Worm (Caenorhabditis elegans) whole organism, midembryonic: ENCODE data around the gene mrpl-44.

Experiments
- T22C8.4 ChIP-seq: fragments of 200-800 bp; sonication (Bioruptor generic); IDR thresholded peaks from 2 replicates; pipeline ENCODE4 v1.3.6; 2022; ENCODE audit warnings: missing genetic modification characterization, missing compliant biosample characterization
- cog-1 ChIP-seq: sonication (generic microtip); optimal IDR thresholded peaks from 2 replicates; lab custom pipeline; 2016; ENCODE audit warnings: missing genetic modification characterization, missing compliant biosample characterization
- flt-1 ChIP-seq: fragments of 200-800 bp; sonication (Bioruptor generic); IDR thresholded peaks from 2 replicates; pipeline ENCODE4 v1.3.6; 2022; ENCODE audit warnings: missing genetic modification characterization, missing compliant biosample characterization
- klf-2 ChIP-seq: fragments of 200-800 bp; sonication (Bioruptor generic); conservative IDR thresholded peaks from 2 replicates; pipeline ENCODE4 v1.3.6; 2022; ENCODE audit warnings: missing genetic modification reagents, missing genetic modification characterization, missing compliant biosample characterization
- med-1 ChIP-seq: sonication (generic microtip); optimal IDR thresholded peaks from 2 replicates; lab custom pipeline; 2017; ENCODE audit warnings: missing genetic modification characterization, mild to moderate bottlenecking, missing compliant biosample characterization, antibody characterized with exemption, missing genetic modification reagents; ENCODE audit not compliant: insufficient read depth
- ref-1 ChIP-seq: fragments of 200-800 bp; sonication (Bioruptor generic); conservative IDR thresholded peaks from 2 replicates; pipeline ENCODE4 v1.3.6; 2022; ENCODE audit warnings: missing genetic modification reagents, missing genetic modification characterization, missing compliant biosample characterization
- tab-1 ChIP-seq: fragments of 200-800 bp; sonication (Bioruptor generic); IDR thresholded peaks from 2 replicates; pipeline ENCODE4 v1.3.6; 2022; ENCODE audit warnings: missing genetic modification characterization, missing compliant biosample characterization
- ztf-23 ChIP-seq: fragments of 200-800 bp; sonication (Bioruptor generic); IDR thresholded peaks from 2 replicates; pipeline ENCODE4 v1.3.6; 2022; ENCODE audit warnings: missing genetic modification reagents, missing genetic modification characterization, missing compliant biosample characterization
- ztf-29 ChIP-seq: fragments of 200-800 bp; sonication (Bioruptor generic); IDR thresholded peaks from 2 replicates; pipeline ENCODE4 v1.3.6; 2022; ENCODE audit warnings: missing genetic modification reagents, missing genetic modification characterization, missing compliant biosample characterization

The mrpl-44 gene

DNA sequence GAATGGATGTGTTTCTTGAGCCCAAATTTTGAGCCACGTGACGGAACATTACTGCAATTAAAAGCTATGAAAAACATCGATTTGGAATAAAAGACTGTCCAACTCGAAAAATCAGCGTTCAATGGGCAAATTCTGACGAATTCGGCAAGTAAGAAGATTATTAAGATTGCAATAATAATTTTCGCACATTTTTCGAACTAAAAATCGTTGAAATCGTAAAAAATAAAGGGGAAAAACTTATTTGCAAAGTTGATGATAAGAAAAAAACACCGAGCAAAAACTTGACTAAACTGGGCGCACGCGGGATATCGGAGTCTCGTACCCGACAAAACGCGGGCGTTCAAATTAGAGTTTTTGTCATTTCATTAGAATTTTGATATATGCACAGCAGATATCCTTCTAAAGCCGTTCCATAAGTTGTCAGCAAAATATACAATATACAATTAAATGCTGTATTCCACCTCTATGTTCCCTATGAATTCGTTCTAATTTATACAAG, at the start of gene mrpl-44, which contains the start of gene mccc-2:
Gene mrpl-44 (minus strand): TSS at position 51 of the 499 bp plus-strand sequence.
Gene mccc-2 (minus strand): TSS at position 51 of the 499 bp plus-strand sequence.
- TF ChIP-seq klf-2 (GFP tag; lab: Robert Waterston, UW): no peak
- no peak for TF ChIP-seq ref-1 (GFP tag; lab: Robert Waterston, UW)
- no peak for TF ChIP-seq cog-1 (tag; lab: Kevin White, UChicago)

DNA sequence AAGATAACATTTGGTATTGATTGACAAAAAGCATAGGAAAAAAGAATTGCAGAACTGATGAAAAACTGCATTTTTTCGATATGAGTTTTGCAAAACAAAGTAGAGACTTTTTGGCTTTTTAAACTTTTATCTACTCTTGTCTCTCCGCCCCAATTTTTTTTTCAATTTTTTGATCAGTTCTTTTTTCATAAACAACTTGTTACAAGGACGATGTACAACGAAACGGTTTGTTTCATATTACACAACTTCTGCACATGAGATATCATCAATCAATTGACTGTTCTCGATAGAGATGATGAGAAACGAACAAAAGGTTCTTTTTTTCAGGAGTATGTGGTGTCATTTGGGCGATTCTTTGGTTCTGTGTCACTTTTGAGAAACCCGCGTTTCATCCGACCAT, 49.4 kb upstream of the mrpl-44 start, which contains the start of gene ZK512.7:
Gene ZK512.7 (minus strand): TSS at position 101 of the 400 bp plus-strand sequence.
- TF ChIP-seq med-1 (GFP tag; lab: Kevin White, UChicago) (no peak), klf-2 (GFP tag; lab: Robert Waterston, UW) (no peak), tab-1 (no peak), cog-1 (tag; lab: Kevin White, UChicago) (no peak), ztf-23 (GFP tag; lab: Robert Waterston, UW) (no peak), T22C8.4 (GFP tag; lab: Robert Waterston, UW) (no peak), ref-1 (GFP tag; lab: Robert Waterston, UW) (no peak), ztf-29 (GFP tag; lab: Robert Waterston, UW) (no peak), flt-1 (GFP tag; lab: Robert Waterston, UW) (no peak)

DNA sequence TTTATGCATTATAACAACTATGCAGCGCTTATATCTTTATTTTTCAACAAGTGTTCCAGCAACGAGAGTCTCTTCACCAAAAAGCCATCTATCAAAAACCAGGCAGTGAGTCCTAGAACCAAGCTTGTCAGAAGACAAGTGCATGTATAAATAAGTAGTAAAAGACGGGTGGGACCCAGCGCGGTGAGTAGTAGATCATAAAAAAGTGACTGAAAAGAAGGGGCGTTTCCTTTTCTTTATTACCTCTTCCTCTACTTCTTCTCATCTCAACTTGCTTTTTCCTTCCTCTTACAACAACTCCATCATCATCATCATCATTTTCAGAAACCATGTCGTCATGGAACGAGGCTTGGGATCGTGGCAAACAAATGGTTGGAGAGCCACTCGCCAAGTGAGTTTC, 47.4 kb upstream of the mrpl-44 start, which contains the start of gene eat-4:
Gene eat-4 (plus strand): TSS at position 301 of the 400 bp plus-strand sequence.
- no peak for TF ChIP-seq ztf-23 (GFP tag; lab: Robert Waterston, UW)
- no peak for TF ChIP-seq T22C8.4 (GFP tag; lab: Robert Waterston, UW)
- no peak for TF ChIP-seq med-1 (GFP tag; lab: Kevin White, UChicago)
- TF ChIP-seq ref-1 (GFP tag; lab: Robert Waterston, UW): no peak

DNA sequence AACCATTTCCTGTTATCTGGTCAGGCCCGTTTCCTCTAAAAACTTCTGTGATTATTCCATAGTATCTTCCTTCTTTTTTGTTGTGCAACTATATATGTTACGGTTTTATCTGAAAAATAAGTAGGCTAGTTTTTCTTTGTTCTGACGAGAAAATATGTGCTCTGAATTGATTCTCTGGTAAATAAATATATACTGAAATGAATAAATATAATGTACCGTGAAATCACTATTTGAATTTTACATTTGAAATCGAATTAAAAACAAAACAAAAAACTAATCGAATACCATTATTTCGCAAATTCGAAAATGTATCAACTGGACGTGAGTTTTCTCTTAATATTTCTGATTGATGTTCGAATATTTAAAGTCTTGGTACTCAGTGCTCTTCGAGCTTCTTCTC, 41.4 kb upstream of the mrpl-44 start, which contains the start of gene ZK512.10:
Gene ZK512.10 (plus strand): TSS at position 301 of the 400 bp plus-strand sequence.
- TF ChIP-seq flt-1 (GFP tag; lab: Robert Waterston, UW): no peak
- TF ChIP-seq T22C8.4 (GFP tag; lab: Robert Waterston, UW): no peak

DNA sequence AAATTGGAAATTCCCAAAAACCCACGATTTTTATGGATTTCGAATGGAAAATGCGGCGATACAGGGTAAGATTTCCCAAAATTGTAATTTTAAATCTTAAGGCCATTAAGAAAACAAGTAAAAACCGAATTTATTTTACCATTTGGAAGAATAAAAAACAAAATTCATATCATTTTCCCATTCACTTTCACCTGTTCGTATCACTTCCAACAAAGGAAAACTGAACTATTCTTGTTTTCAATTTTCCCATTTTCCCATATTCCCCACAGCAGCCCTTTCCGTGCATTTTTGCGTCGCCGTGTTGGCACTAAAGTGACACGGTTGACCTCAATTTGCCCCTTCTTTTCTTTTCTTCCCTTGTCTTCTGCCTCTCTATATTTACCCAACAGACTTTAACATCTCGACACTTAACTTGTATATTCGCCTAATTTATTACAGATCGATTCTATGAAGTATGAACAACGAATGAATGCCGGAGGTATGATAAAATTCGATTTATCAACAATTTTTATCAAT, 36.7 kb upstream of the mrpl-44 start, which contains the start of gene sec-16A.1:
Gene sec-16A.1 (plus strand): TSS at position 51 of the 516 bp plus-strand sequence.
- TF ChIP-seq tab-1 (no peak), ztf-23 (GFP tag; lab: Robert Waterston, UW) (no peak), ztf-29 (GFP tag; lab: Robert Waterston, UW) (no peak), ref-1 (GFP tag; lab: Robert Waterston, UW) (no peak), med-1 (GFP tag; lab: Kevin White, UChicago) (no peak), cog-1 (tag; lab: Kevin White, UChicago) (no peak), klf-2 (GFP tag; lab: Robert Waterston, UW) (no peak), T22C8.4 (GFP tag; lab: Robert Waterston, UW) (no peak), flt-1 (GFP tag; lab: Robert Waterston, UW) (no peak)

DNA sequence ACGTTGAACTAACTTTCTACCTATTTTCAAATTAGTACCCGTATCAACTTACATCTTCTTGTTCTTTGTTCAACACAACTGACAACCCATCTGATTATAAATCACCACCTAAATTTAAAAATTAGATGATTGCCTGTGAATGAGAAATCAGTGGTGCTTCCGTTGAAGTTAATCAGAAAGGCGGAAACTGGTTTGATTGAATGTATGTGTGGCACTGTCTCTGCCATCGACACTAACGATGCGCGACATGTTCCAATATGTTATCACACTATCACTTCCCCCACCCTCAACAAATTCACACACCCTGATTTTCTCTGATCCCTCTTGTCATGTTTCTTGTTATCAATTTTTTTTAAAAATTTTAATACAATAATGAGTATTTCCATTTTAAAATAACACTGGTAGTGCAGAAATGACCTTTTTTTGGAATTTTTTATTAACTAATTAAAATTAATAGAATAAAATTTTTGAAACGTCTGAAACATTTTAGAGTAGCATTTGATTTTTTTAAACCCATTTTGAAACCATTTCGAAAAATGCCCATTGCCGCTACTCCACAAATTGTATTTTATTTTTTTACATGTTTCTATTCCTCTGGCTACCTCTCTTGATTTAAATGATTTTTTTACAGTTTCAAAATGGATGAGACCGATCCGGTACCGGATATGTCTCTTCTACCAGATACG, 29.9 kb upstream of the mrpl-44 start, which contains the start of gene ced-11:
Gene ced-11 (plus strand): TSS at position 636 of the 686 bp plus-strand sequence.
- no peak for TF ChIP-seq flt-1 (GFP tag; lab: Robert Waterston, UW)
- TF ChIP-seq cog-1 (tag; lab: Kevin White, UChicago): no peak
- no peak for TF ChIP-seq med-1 (GFP tag; lab: Kevin White, UChicago)
- TF ChIP-seq T22C8.4 (GFP tag; lab: Robert Waterston, UW): no peak
- TF ChIP-seq ztf-23 (GFP tag; lab: Robert Waterston, UW): no peak
- TF ChIP-seq ref-1 (GFP tag; lab: Robert Waterston, UW): no peak
- no peak for TF ChIP-seq tab-1
- TF ChIP-seq klf-2 (GFP tag; lab: Robert Waterston, UW): no peak
- no peak for TF ChIP-seq ztf-29 (GFP tag; lab: Robert Waterston, UW)

DNA sequence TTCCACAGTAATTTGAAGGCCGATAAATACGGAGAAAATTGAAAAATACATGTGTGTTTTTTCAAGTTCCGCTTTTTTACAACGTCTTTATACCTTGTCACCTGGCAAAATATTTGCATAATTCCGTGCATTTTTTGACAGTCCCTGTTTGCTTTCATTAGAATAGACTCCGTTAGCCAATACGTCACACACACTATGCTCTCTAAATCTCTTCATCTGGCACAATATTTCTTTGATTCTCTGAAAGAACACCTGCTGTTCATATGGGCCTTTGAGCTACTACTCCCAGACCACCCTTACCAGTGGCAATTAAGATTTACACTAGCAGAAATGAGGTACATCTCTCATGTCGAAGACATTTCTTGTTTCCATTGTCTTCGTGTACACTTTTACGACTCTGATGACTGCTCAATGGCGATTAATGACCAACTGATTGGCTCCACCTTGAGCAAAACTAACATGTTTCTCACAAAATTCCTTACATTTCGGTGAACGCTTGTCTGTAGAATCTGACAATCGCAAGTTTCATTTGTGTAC, 29.2 kb upstream of the mrpl-44 start, which contains the start of gene grl-11:
Gene grl-11 (minus strand): TSS at position 51 of the 537 bp plus-strand sequence.
- TF ChIP-seq flt-1 (GFP tag; lab: Robert Waterston, UW) (no peak), ref-1 (GFP tag; lab: Robert Waterston, UW) (no peak), T22C8.4 (GFP tag; lab: Robert Waterston, UW) (no peak), ztf-23 (GFP tag; lab: Robert Waterston, UW) (no peak), med-1 (GFP tag; lab: Kevin White, UChicago) (no peak), cog-1 (tag; lab: Kevin White, UChicago) (no peak), ztf-29 (GFP tag; lab: Robert Waterston, UW) (no peak), klf-2 (GFP tag; lab: Robert Waterston, UW) (no peak), tab-1 (no peak)

DNA sequence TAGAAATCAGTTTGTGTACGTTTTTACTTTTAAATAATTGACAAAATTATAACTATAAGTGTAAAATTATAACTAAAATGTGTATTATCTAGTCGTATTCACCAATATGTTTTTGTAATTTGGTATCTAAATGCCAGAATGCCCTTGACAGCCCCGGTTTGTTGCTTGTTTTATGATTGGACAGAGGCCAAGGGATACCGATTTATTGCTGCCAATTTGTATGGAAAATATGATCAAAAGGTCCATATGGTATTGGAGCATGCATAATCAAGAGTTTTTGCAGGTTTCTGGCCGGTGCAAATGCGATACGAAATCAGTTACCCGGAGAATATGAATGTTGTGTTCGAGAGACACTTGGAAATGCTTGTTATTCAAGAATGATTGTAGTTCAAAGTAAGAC, 26.6 kb upstream of the mrpl-44 start:
- TF ChIP-seq flt-1 (GFP tag; lab: Robert Waterston, UW) (no peak), ztf-29 (GFP tag; lab: Robert Waterston, UW) (no peak), T22C8.4 (GFP tag; lab: Robert Waterston, UW) (no peak), tab-1 (no peak), ref-1 (GFP tag; lab: Robert Waterston, UW) (no peak), med-1 (GFP tag; lab: Kevin White, UChicago) (no peak), ztf-23 (GFP tag; lab: Robert Waterston, UW) (no peak), cog-1 (tag; lab: Kevin White, UChicago) (no peak), klf-2 (GFP tag; lab: Robert Waterston, UW) (no peak)
